Worm (Caenorhabditis elegans) whole organism, L4/young adult: Measurements from ENCODE around the gene T08G5.15.

Experiments used
- W03F9.2 ChIP-seq: fragments of 150-350 bp; optimal IDR thresholded peaks from 2 replicates; lab custom pipeline; 2014; ENCODE audit warnings: missing biosample characterization, missing genetic modification characterization
- him-1 ChIP-seq: sonication (generic microtip); optimal IDR thresholded peaks from 2 replicates; lab custom pipeline; 2016; ENCODE audit warnings: missing genotype, missing genetic modification reagents, missing genetic modification characterization, missing compliant biosample characterization

DNA sequence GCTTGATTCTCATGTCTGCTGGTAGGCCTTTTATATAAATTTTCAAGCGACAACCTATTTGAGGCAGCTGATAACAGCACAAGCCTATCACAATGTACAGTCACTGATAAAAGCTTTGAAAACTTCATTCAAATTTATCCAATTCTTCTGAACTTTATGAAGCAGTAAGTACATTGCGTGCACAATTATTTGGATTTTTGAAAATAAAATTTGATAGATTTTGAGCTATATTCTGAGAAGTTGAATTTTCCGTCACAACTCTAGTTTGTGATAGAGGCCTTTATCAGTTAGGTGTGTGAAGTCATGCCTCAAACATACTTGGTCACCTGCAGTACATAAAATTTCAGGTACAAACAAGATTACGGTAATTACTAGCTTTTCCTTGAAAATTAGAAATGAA is 4.3 kb downstream of the T08G5.15 start, which contains the start of the genes mtl-2 and T08G5.1:
- TF ChIP-seq him-1 (tag; lab: Kevin White, UChicago), result no peak
- TF ChIP-seq W03F9.2 (tag; lab: Kevin White, UChicago), result no peak
